Worm (Caenorhabditis elegans): Measurements from ENCODE around the gene cyh-1.

DNA sequence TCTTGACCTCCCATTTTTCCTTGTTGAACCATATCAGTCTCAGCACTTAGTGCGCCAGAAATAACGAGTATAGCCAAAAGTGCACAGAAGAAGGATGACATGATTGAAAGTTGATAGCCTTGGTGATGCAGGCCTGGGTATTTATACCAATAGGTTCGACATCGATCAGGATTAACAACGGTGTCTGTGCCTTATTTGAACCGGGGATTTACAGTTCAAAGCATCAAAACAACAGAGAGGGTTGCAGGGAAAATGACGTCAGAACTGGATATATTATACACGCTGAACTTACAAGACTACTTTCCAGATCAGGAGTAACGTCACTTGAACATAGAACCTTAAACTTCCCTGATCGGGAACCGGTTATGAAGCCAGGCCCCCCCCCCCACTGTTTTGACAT, 32.5 kb upstream of the cyh-1 start, which contains the start of gene Y49F6B.12:
- TF ChIP-seq nhr-237 (tag; optimal IDR thresholded peaks at IDR 0.05) (no peak), ceh-39 (tag; optimal IDR thresholded peaks at IDR 0.05) (no peak), nhr-76 (tag; optimal IDR thresholded peaks at IDR 0.05) (no peak), sptf-1 (tag; optimal IDR thresholded peaks at IDR 0.05) (no peak), elt-3 (tag; optimal IDR thresholded peaks at IDR 0.05) (no peak), elt-1 (tag; optimal IDR thresholded peaks at IDR 0.05; ENCODE audit: borderline replicate concordance, insufficient read depth) (no peak)
